Worm (Caenorhabditis elegans) whole organism, L3 larva: ENCODE data around the gene rom-3.

Source experiments
- R02D3.7 ChIP-seq: fragments of 150-350 bp; optimal IDR thresholded peaks from 2 replicates; lab custom pipeline; 2014; ENCODE audit warnings: missing biosample characterization, missing genetic modification characterization
- ZK546.5 ChIP-seq: sonication (generic microtip); optimal IDR thresholded peaks from 2 replicates; lab custom pipeline; 2017; ENCODE audit warnings: missing biosample characterization, missing genetic modification characterization
- aly-2 ChIP-seq: fragments of 150-350 bp; optimal IDR thresholded peaks from 2 replicates; lab custom pipeline; 2014; ENCODE audit warnings: missing biosample characterization, missing genetic modification characterization
- ama-1 ChIP-seq: fragments of 150-350 bp; optimal IDR thresholded peaks from 2 replicates; lab custom pipeline; 2018
- ceh-16 ChIP-seq: sonication (generic microtip); optimal IDR thresholded peaks from 2 replicates; lab custom pipeline; 2017; ENCODE audit warnings: missing biosample characterization, missing genetic modification characterization
- ceh-28 ChIP-seq: fragments of 150-350 bp; optimal IDR thresholded peaks from 2 replicates; lab custom pipeline; 2014; ENCODE audit warnings: missing biosample characterization, missing genetic modification reagents, missing genetic modification characterization
- daf-12 ChIP-seq: fragments of 150-350 bp; optimal IDR thresholded peaks from 2 replicates; lab custom pipeline; 2014; ENCODE audit warnings: missing biosample characterization, missing genetic modification reagents, missing genetic modification characterization
- egl-27 ChIP-seq: sonication (generic microtip); optimal IDR thresholded peaks from 4 replicates; lab custom pipeline; 2017; ENCODE audit warnings: missing biosample characterization, missing genetic modification reagents, missing genetic modification characterization
- egl-5 ChIP-seq: fragments of 150-350 bp; optimal IDR thresholded peaks from 2 replicates; lab custom pipeline; 2017; ENCODE audit warnings: missing biosample characterization, missing genetic modification reagents, missing genetic modification characterization, inconsistent platforms
- elt-1 ChIP-seq: fragments of 150-350 bp; optimal IDR thresholded peaks from 2 replicates; lab custom pipeline; 2014; ENCODE audit warnings: missing biosample characterization, missing genetic modification characterization
- elt-2 ChIP-seq: sonication (generic microtip); optimal IDR thresholded peaks from 2 replicates; lab custom pipeline; 2016; ENCODE audit warnings: missing genetic modification reagents, mild to moderate bottlenecking, missing genetic modification characterization, missing compliant biosample characterization
- elt-3 ChIP-seq, 3 experiments: fragments of 150-350 bp in 1 of 3; sonication (generic microtip) in 2 of 3; optimal IDR thresholded peaks; 2 replicates in 2 of 3; 4 replicates in 1 of 3; lab custom pipeline; 2014 to 2017; ENCODE audit warnings: missing biosample characterization in 3 of 3, missing genetic modification characterization in 3 of 3
- fkh-10 ChIP-seq: sonication (generic microtip); optimal IDR thresholded peaks from 2 replicates; lab custom pipeline; 2017; ENCODE audit warnings: missing biosample characterization, missing genetic modification reagents, missing genetic modification characterization
- fos-1 ChIP-seq: fragments of 150-350 bp; optimal IDR thresholded peaks from 2 replicates; lab custom pipeline; 2014; ENCODE audit warnings: missing biosample characterization, missing genetic modification characterization
- hmg-11 ChIP-seq: sonication (generic microtip); optimal IDR thresholded peaks from 2 replicates; lab custom pipeline; 2016; ENCODE audit warnings: missing genetic modification characterization, missing compliant biosample characterization
- jun-1 ChIP-seq: fragments of 150-350 bp; optimal IDR thresholded peaks from 2 replicates; lab custom pipeline; 2014; ENCODE audit warnings: missing biosample characterization, missing genetic modification reagents, missing genetic modification characterization
- lin-15B ChIP-seq: fragments of 150-350 bp; optimal IDR thresholded peaks from 2 replicates; lab custom pipeline; 2014; ENCODE audit warnings: missing biosample characterization, missing genetic modification characterization
- lin-39 ChIP-seq: fragments of 150-350 bp; optimal IDR thresholded peaks from 2 replicates; lab custom pipeline; 2018; ENCODE audit warnings: missing biosample characterization, missing genetic modification reagents, missing genetic modification characterization
- lsy-12 ChIP-seq: sonication (generic microtip); optimal IDR thresholded peaks from 2 replicates; lab custom pipeline; 2016; ENCODE audit warnings: mild to moderate bottlenecking, missing genetic modification characterization, missing compliant biosample characterization
- mdl-1 ChIP-seq: fragments of 150-350 bp; optimal IDR thresholded peaks from 2 replicates; lab custom pipeline; 2014; ENCODE audit warnings: missing biosample characterization, missing genetic modification characterization
- mml-1 ChIP-seq: fragments of 150-350 bp; sonication (generic microtip); optimal IDR thresholded peaks from 3 replicates; lab custom pipeline; 2014; ENCODE audit warnings: missing biosample characterization, missing genetic modification characterization
- nfya-1 ChIP-seq: sonication (generic microtip); optimal IDR thresholded peaks from 2 replicates; lab custom pipeline; 2017; ENCODE audit warnings: missing genetic modification characterization, mild to moderate bottlenecking, missing compliant biosample characterization, antibody characterized with exemption, moderate library complexity; ENCODE audit not compliant: insufficient read depth
- nhr-11 ChIP-seq: fragments of 150-350 bp; optimal IDR thresholded peaks from 2 replicates; lab custom pipeline; 2014; ENCODE audit warnings: missing biosample characterization, missing genetic modification characterization
- nhr-23 ChIP-seq: fragments of 150-350 bp; optimal IDR thresholded peaks from 2 replicates; lab custom pipeline; 2014; ENCODE audit warnings: missing biosample characterization, missing genetic modification reagents, missing genetic modification characterization
- nhr-237 ChIP-seq: fragments of 150-350 bp; optimal IDR thresholded peaks from 2 replicates; lab custom pipeline; 2014; ENCODE audit warnings: missing biosample characterization, missing genetic modification characterization
- nhr-25 ChIP-seq: sonication (generic microtip); optimal IDR thresholded peaks from 2 replicates; lab custom pipeline; 2017; ENCODE audit warnings: missing biosample characterization, missing genetic modification characterization
- nhr-43 ChIP-seq: sonication (generic microtip); optimal IDR thresholded peaks from 2 replicates; lab custom pipeline; 2016; ENCODE audit warnings: mild to moderate bottlenecking, missing genetic modification characterization, missing compliant biosample characterization; ENCODE audit not compliant: poor library complexity, severe bottlenecking
- nhr-67 ChIP-seq: fragments of 150-350 bp; optimal IDR thresholded peaks from 2 replicates; lab custom pipeline; 2014; ENCODE audit warnings: missing biosample characterization, missing genetic modification characterization
- pha-4 ChIP-seq: fragments of 150-350 bp; optimal IDR thresholded peaks from 2 replicates; lab custom pipeline; 2014; ENCODE audit warnings: missing biosample characterization, missing genetic modification reagents, missing genetic modification characterization
- sea-2 ChIP-seq: fragments of 150-350 bp; sonication (generic microtip); optimal IDR thresholded peaks from 4 replicates; lab custom pipeline; 2014; ENCODE audit warnings: missing biosample characterization, missing genetic modification reagents, missing genetic modification characterization
- snpc-4 ChIP-seq: fragments of 150-350 bp; optimal IDR thresholded peaks from 2 replicates; lab custom pipeline; 2014; ENCODE audit warnings: missing biosample characterization, missing genetic modification characterization
- tbx-2 ChIP-seq: sonication (generic microtip); optimal IDR thresholded peaks from 2 replicates; lab custom pipeline; 2016; ENCODE audit warnings: mild to moderate bottlenecking, missing genetic modification characterization, missing compliant biosample characterization
- unc-39 ChIP-seq: sonication (generic microtip); optimal IDR thresholded peaks from 4 replicates; lab custom pipeline; 2017; ENCODE audit warnings: missing biosample characterization, missing genetic modification characterization
- zag-1 ChIP-seq: fragments of 150-350 bp; optimal IDR thresholded peaks from 2 replicates; lab custom pipeline; 2014; ENCODE audit warnings: missing biosample characterization, missing genetic modification characterization
- ztf-11 ChIP-seq: fragments of 150-350 bp; optimal IDR thresholded peaks from 2 replicates; lab custom pipeline; 2014; ENCODE audit warnings: missing biosample characterization, missing genetic modification characterization
- ztf-4 ChIP-seq: fragments of 150-350 bp; optimal IDR thresholded peaks from 2 replicates; lab custom pipeline; 2014; ENCODE audit warnings: missing biosample characterization, missing genetic modification characterization

Gene rom-3

DNA sequence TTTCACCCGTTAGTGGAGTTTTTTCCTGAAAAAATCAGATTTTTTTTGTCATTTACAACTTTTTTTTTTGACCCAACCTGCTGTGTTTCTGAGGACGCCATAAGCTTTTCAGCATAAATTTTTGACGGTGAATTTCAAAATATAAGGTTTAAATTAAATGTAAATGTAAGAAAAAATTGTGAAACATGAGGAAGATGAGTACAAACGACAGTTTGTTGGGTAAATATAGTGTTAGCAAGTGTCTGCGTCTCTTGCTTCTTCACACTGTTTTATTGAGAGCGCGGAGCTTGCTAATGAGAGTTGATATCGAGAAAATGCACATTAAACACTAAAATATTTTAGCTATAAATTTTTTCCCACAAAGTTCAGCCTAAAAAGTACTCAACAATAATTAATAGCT, at the start of gene rom-3:
rom-3 (minus strand) TSS at position 101 of the 400 bp plus-strand sequence.
- TF ChIP-seq ama-1 (lab: Kevin White, UChicago) (no peak), nhr-25 (tag; lab: Kevin White, UChicago) (no peak), elt-3 (tag; optimal IDR thresholded peaks at IDR 0.05; lab: Kevin White, UChicago) (no peak), sea-2 (no peak), jun-1 (tag; lab: Kevin White, UChicago) (no peak), elt-2 (tag; lab: Kevin White, UChicago) (no peak), ceh-28 (no peak), pha-4 (tag; lab: Kevin White, UChicago) (no peak)

DNA sequence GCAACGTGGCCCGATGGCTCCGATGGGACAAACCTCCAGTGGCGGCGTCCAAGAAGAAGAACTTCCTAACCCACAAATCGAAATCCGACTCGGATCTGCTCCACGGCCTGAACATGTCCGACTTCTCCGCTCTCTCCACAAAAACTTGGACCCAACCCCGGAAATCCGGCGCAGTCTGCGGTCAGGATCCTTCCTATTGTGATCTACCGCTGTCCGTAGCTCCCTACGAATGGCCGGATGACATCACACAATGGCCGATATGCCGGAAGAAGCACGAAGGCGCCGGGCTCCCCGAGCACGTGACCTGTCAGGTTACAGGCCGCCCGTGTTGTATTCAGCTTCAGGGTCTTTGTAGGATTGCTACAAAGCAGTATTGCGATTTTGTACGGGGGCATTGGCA, 40.0 kb upstream of the rom-3 start:
- no peak for TF ChIP-seq jun-1 (tag; lab: Kevin White, UChicago)
- no peak for TF ChIP-seq egl-27 (tag; lab: Kevin White, UChicago)
- TF ChIP-seq ztf-4: no peak
- no peak for TF ChIP-seq lin-15B (tag; lab: Kevin White, UChicago)
- TF ChIP-seq ceh-28: no peak
- TF ChIP-seq nhr-25 (tag; lab: Kevin White, UChicago): no peak
- TF ChIP-seq ama-1 (lab: Kevin White, UChicago): no peak
- TF ChIP-seq unc-39: no peak
- no peak for TF ChIP-seq fkh-10
- TF ChIP-seq aly-2 (tag; lab: Kevin White, UChicago): no peak
- no peak for TF ChIP-seq ZK546.5 (tag; lab: Kevin White, UChicago)
- TF ChIP-seq mdl-1 (tag; lab: Kevin White, UChicago): no peak
- TF ChIP-seq elt-1 (tag; lab: Kevin White, UChicago): no peak
- no peak for TF ChIP-seq nhr-43 (tag; lab: Kevin White, UChicago)
- no peak for TF ChIP-seq snpc-4 (tag; lab: Kevin White, UChicago)
- no peak for TF ChIP-seq fos-1 (tag; lab: Kevin White, UChicago)

DNA sequence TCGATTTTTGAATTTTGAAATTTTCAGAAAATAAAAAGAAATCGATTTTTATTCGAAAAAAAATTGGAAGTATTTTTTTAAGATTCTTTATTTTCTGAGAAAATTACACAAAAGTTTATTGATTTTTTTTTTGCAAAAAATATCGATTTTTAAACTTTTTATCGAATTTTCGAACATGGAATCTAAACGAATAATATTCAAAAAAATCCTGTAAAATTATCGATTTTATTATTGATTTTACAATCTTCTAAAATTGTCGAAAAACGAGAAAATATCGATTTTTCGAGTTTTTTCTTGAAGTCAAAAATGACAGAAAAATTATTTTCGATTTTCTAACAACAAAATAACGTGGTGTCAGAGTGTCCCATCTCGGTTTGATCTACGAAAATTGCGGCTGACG, 35.4 kb upstream of the rom-3 start:
- TF ChIP-seq ceh-28: peak; percentile 90
- TF ChIP-seq fkh-10: no peak

DNA sequence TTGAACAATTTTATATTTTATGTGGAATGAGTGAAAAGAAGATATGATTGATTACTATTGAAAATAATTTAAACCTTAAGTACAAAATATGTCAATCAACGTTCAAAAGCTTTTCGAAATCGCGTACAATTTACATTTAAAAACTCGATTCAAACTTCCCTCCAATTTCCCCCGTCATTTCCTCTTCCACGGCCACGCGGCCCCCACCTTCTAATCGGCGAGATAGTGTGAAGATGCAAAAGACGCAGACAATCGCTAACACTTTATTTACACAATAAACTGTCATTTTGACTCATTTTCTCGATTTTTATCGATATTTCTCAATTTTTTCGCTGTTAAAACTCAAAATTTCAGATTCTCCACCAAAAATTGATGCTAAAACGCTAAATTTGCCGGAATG, 25.1 kb upstream of the rom-3 start, which contains the start of gene rom-4:
rom-4 (plus strand) TSS at position 398 of the 400 bp plus-strand sequence.
- TF ChIP-seq nfya-1 (tag; lab: Kevin White, UChicago) (peak; percentile 72), snpc-4 (tag; lab: Kevin White, UChicago) (peak; percentile 91), nhr-67 (tag; lab: Kevin White, UChicago) (no peak), egl-27 (tag; lab: Kevin White, UChicago) (no peak), nhr-25 (tag; lab: Kevin White, UChicago) (peak; percentile 45), pha-4 (tag; lab: Kevin White, UChicago) (peak; percentile 92), ceh-28 (peak; percentile 36), egl-5 (tag; lab: Kevin White, UChicago) (peak; percentile 34), hmg-11 (tag; lab: Kevin White, UChicago) (peak; percentile 54), lin-39 (peak; percentile 17), daf-12 (tag; lab: Kevin White, UChicago) (no peak), unc-39 (no peak), nhr-23 (tag; lab: Kevin White, UChicago) (peak; percentile 42), nhr-11 (no peak), lin-15B (tag; lab: Kevin White, UChicago) (peak; percentile 59)
- TF ChIP-seq, all 47 proteins: peak for 10

DNA sequence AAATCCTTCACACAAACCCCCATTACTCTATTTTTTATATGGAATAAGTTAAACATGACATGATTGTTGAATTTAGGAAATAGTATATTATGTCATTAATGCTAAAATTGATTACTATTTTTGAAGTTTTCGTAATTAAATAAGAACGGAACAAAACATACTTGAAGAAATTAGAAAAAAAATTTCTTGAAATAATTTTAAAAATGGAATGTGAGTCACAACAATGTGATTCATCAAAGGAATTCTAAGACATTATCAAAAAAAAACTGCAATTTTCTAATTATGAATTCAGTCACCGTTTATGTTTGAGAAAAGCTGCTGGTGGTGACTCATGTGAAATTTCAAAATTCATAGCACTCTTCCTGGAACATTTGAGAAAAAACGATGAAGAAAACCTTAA, 18.1 kb upstream of the rom-3 start, which contains the start of gene nccd-1:
nccd-1 (plus strand) TSS at position 301 of the 400 bp plus-strand sequence.
- TF ChIP-seq nhr-67 (tag; lab: Kevin White, UChicago): no peak
- TF ChIP-seq nfya-1 (tag; lab: Kevin White, UChicago): no peak
- TF ChIP-seq ceh-16: no peak
- TF ChIP-seq ceh-28: no peak
- no peak for TF ChIP-seq ztf-11 (tag; lab: Kevin White, UChicago)
- TF ChIP-seq ama-1 (lab: Kevin White, UChicago): no peak
- TF ChIP-seq R02D3.7 (tag; lab: Kevin White, UChicago): no peak
- no peak for TF ChIP-seq lsy-12 (tag; lab: Kevin White, UChicago)
- no peak for TF ChIP-seq nhr-237 (tag; lab: Kevin White, UChicago)
- no peak for TF ChIP-seq zag-1 (tag; lab: Kevin White, UChicago)
- TF ChIP-seq mdl-1 (tag; lab: Kevin White, UChicago): no peak
- TF ChIP-seq aly-2 (tag; lab: Kevin White, UChicago): no peak
- no peak for TF ChIP-seq lin-39
- TF ChIP-seq hmg-11 (tag; lab: Kevin White, UChicago): no peak
- TF ChIP-seq snpc-4 (tag; lab: Kevin White, UChicago): no peak
- TF ChIP-seq ztf-4: no peak
- no peak for TF ChIP-seq mml-1 (tag; lab: Kevin White, UChicago)
- TF ChIP-seq fos-1 (tag; lab: Kevin White, UChicago): no peak
- no peak for TF ChIP-seq tbx-2
